Worm (Caenorhabditis elegans): ENCODE measurements around the gene F15G9.2.

Gene F15G9.2

ce11 chrX:9668554-9668953 lies 45.0 kb downstream of the F15G9.2 start, which contains the start of gene T14B1.1 (continued):
- TF ChIP-seq ztf-11 (tag; optimal IDR thresholded peaks at IDR 0.05) (no peak), nhr-77 (tag; optimal IDR thresholded peaks at IDR 0.05) (no peak), fkh-4 (tag; optimal IDR thresholded peaks at IDR 0.05; ENCODE audit: borderline replicate concordance) (no peak), C04F5.9 (tag; optimal IDR thresholded peaks at IDR 0.05) (no peak), nhr-28 (tag; optimal IDR thresholded peaks at IDR 0.05) (no peak), lin-13 (GFP tag; optimal IDR thresholded peaks at IDR 0.05) (no peak), ceh-8 (GFP tag; optimal IDR thresholded peaks at IDR 0.05) (no peak), lin-15B (tag; optimal IDR thresholded peaks at IDR 0.05) (no peak), unc-98 (GFP tag; IDR thresholded peaks at IDR 0.05) (no peak), ces-1 (GFP tag; optimal IDR thresholded peaks at IDR 0.05) (no peak), lir-3 (tag; optimal IDR thresholded peaks at IDR 0.05; ENCODE audit: poor library complexity) (no peak), snu-23 (GFP tag; optimal IDR thresholded peaks at IDR 0.05) (peak; percentile 26), nhr-76 (tag; optimal IDR thresholded peaks at IDR 0.05) (no peak), ama-1 (optimal IDR thresholded peaks at IDR 0.05) (no peak), nhr-85 (tag) (peak; percentile 11)

- TF ChIP-seq zag-1 (tag; optimal IDR thresholded peaks at IDR 0.05) (no peak), xbp-1 (tag; optimal IDR thresholded peaks at IDR 0.05) (peak; percentile 11), ceh-8 (GFP tag; optimal IDR thresholded peaks at IDR 0.05) (no peak), lin-39 (tag; optimal IDR thresholded peaks at IDR 0.05) (no peak), dpl-1 (GFP tag; optimal IDR thresholded peaks at IDR 0.05) (no peak), snpc-4 (tag; optimal IDR thresholded peaks at IDR 0.05) (no peak), vab-15 (tag; optimal IDR thresholded peaks at IDR 0.05) (no peak), nhr-76 (tag; optimal IDR thresholded peaks at IDR 0.05) (no peak), mep-1 (tag; optimal IDR thresholded peaks at IDR 0.05) (peak; percentile 57), pag-3 (tag; optimal IDR thresholded peaks at IDR 0.05; ENCODE audit: borderline replicate concordance, insufficient read depth) (peak; percentile 24), grh-1 (GFP tag; IDR thresholded peaks at IDR 0.05) (0 out of 2 replicates have a peak, but pooled peaks have one; percentile 37), irx-1 (tag; optimal IDR thresholded peaks at IDR 0.05) (peak; percentile 26), elt-2 (tag; optimal IDR thresholded peaks at IDR 0.05) (no peak), lin-15B (tag; optimal IDR thresholded peaks at IDR 0.05) (no peak), mef-2 (tag; optimal IDR thresholded peaks at IDR 0.05) (no peak), nhr-71 (tag; optimal IDR thresholded peaks at IDR 0.05) (peak; percentile 70), nhr-237 (tag; optimal IDR thresholded peaks at IDR 0.05) (peak; percentile 47), isw-1 (GFP tag; IDR thresholded peaks at IDR 0.05) (no peak), lin-13 (GFP tag; optimal IDR thresholded peaks at IDR 0.05) (no peak), fos-1 (tag; optimal IDR thresholded peaks at IDR 0.05) (no peak), pqm-1 (tag; optimal IDR thresholded peaks at IDR 0.05) (no peak), unc-62 (GFP tag; optimal IDR thresholded peaks at IDR 0.05) (no peak), nhr-28 (tag; optimal IDR thresholded peaks at IDR 0.05) (no peak), nhr-20 (tag; optimal IDR thresholded peaks at IDR 0.05) (peak; percentile 76), nhr-90 (tag; optimal IDR thresholded peaks at IDR 0.05; ENCODE audit: poor library complexity) (peak; percentile 48), jun-1 (tag; optimal IDR thresholded peaks at IDR 0.05) (no peak), nhr-77 (tag; optimal IDR thresholded peaks at IDR 0.05) (no peak), F16B12.6 (tag; optimal IDR thresholded peaks at IDR 0.05) (no peak), pax-3 (tag; optimal IDR thresholded peaks at IDR 0.05) (no peak), nhr-12 (tag; optimal IDR thresholded peaks at IDR 0.05) (no peak), ceh-90 (tag; optimal IDR thresholded peaks at IDR 0.05) (no peak), unc-98 (GFP tag; IDR thresholded peaks at IDR 0.05) (no peak), egl-27 (tag; optimal IDR thresholded peaks at IDR 0.05) (no peak), sptf-1 (tag; optimal IDR thresholded peaks at IDR 0.05) (no peak), efl-3 (GFP tag; optimal IDR thresholded peaks at IDR 0.05) (no peak), sup-37 (GFP tag; optimal IDR thresholded peaks at IDR 0.05) (no peak), hlh-17 (GFP tag; optimal IDR thresholded peaks at IDR 0.05; ENCODE audit: borderline replicate concordance) (no peak), lin-35 (GFP tag; optimal IDR thresholded peaks at IDR 0.05) (peak in 1 of 2 experiments; percentile 38), dsc-1 (tag; optimal IDR thresholded peaks at IDR 0.05) (no peak), unc-30 (tag; optimal IDR thresholded peaks at IDR 0.05) (no peak), fkh-8 (tag; optimal IDR thresholded peaks at IDR 0.05) (no peak), egl-13 (tag; optimal IDR thresholded peaks at IDR 0.05) (no peak), ztf-4 (tag; optimal IDR thresholded peaks at IDR 0.05) (peak; percentile 6)
Observed at ce11 chrX:9667391-9667790, 46.1 kb downstream of the F15G9.2 start.

All from whole organism, L1 larva.